Fruit fly (Drosophila melanogaster) whole organism, embryonic: ENCODE results near the gene Rab3GAP1.

Experiments
- Ada2b ChIP-seq: fragments of 200-800 bp; sonication (Bioruptor generic); IDR thresholded peaks from 2 replicates; pipeline ENCODE4 v1.3.6; 2022; ENCODE audit warnings: missing biosample characterization, missing genetic modification characterization
- BtbVII ChIP-seq: fragments of 200-800 bp; sonication (Bioruptor generic); optimal IDR thresholded peaks from 3 replicates; lab custom pipeline; 2017; ENCODE audit warnings: missing biosample characterization, mild to moderate bottlenecking, missing genetic modification characterization
- CG10274 ChIP-seq: fragments of 200-800 bp; sonication (Bioruptor generic); optimal IDR thresholded peaks from 3 replicates; lab custom pipeline; 2017; ENCODE audit warnings: missing biosample characterization, mild to moderate bottlenecking, missing genetic modification characterization
- CG10366 ChIP-seq: fragments of 200-800 bp; sonication (Bioruptor generic); IDR thresholded peaks from 2 replicates; pipeline ENCODE4 v1.3.6; 2022; ENCODE audit warnings: missing biosample characterization, missing genetic modification characterization
- CG10959 ChIP-seq: fragments of 200-800 bp; sonication (Bioruptor generic); IDR thresholded peaks from 2 replicates; pipeline ENCODE4 v1.3.6; 2022; ENCODE audit warnings: missing biosample characterization, missing genetic modification characterization
- CG12391 ChIP-seq: fragments of 200-800 bp; sonication (Bioruptor generic); optimal IDR thresholded peaks from 3 replicates; lab custom pipeline; 2018; ENCODE audit warnings: missing biosample characterization, mild to moderate bottlenecking, missing genetic modification characterization, moderate library complexity
- CG13424 ChIP-seq: fragments of 200-800 bp; sonication (Bioruptor generic); optimal IDR thresholded peaks from 2 replicates; lab custom pipeline; 2019; ENCODE audit warnings: missing biosample characterization, mild to moderate bottlenecking, missing genetic modification characterization, moderate library complexity
- CG14050 ChIP-seq: fragments of 200-800 bp; sonication (Bioruptor generic); IDR thresholded peaks from 3 replicates; pipeline ENCODE4 v1.3.6; 2022; ENCODE audit warnings: missing biosample characterization, missing genetic modification characterization
- CG15011 ChIP-seq: fragments of 200-800 bp; sonication (Bioruptor generic); optimal IDR thresholded peaks from 3 replicates; lab custom pipeline; 2018; ENCODE audit warnings: missing biosample characterization, mild to moderate bottlenecking, missing genetic modification characterization
- CG15514 ChIP-seq: fragments of 200-800 bp; sonication (Bioruptor generic); optimal IDR thresholded peaks from 3 replicates; lab custom pipeline; 2017; ENCODE audit warnings: missing biosample characterization, missing genetic modification characterization, mild to moderate bottlenecking, moderate library complexity, missing genetic modification reagents
- CG15696 ChIP-seq: fragments of 200-800 bp; sonication (Bioruptor generic); optimal IDR thresholded peaks from 2 replicates; lab custom pipeline; 2019; ENCODE audit warnings: missing biosample characterization, mild to moderate bottlenecking, missing genetic modification characterization, moderate library complexity
- CG18011 ChIP-seq: fragments of 200-800 bp; sonication (Bioruptor generic); optimal IDR thresholded peaks from 2 replicates; lab custom pipeline; 2017; ENCODE audit warnings: missing biosample characterization, missing genetic modification characterization, mild to moderate bottlenecking, moderate library complexity, missing genotype
- CG2129 ChIP-seq: fragments of 200-800 bp; sonication (Bioruptor generic); IDR thresholded peaks from 2 replicates; pipeline ENCODE4 v1.3.6; 2022; ENCODE audit warnings: missing biosample characterization, missing genetic modification characterization; ENCODE audit not compliant: partially characterized antibody
- CG43689 ChIP-seq: fragments of 200-800 bp; sonication (Bioruptor generic); IDR thresholded peaks from 2 replicates; pipeline ENCODE4 v1.3.6; 2022; ENCODE audit warnings: missing biosample characterization, missing genetic modification characterization
- CG4424 ChIP-seq: fragments of 200-800 bp; sonication (Bioruptor generic); optimal IDR thresholded peaks from 3 replicates; lab custom pipeline; 2016; ENCODE audit warnings: missing biosample characterization, missing genetic modification characterization
- CG6683 ChIP-seq: fragments of 200-800 bp; sonication (Bioruptor generic); optimal IDR thresholded peaks from 2 replicates; lab custom pipeline; 2017; ENCODE audit warnings: missing biosample characterization, mild to moderate bottlenecking, missing genetic modification characterization, missing genetic modification reagents
- CG7745 ChIP-seq: fragments of 200-800 bp; sonication (Bioruptor generic); optimal IDR thresholded peaks from 2 replicates; lab custom pipeline; 2018; ENCODE audit warnings: missing biosample characterization, mild to moderate bottlenecking, missing genetic modification characterization, moderate library complexity
- CG7839 ChIP-seq: fragments of 200-800 bp; sonication (Bioruptor generic); optimal IDR thresholded peaks from 3 replicates; lab custom pipeline; 2018; ENCODE audit warnings: missing biosample characterization, mild to moderate bottlenecking, missing genetic modification characterization, moderate library complexity
- Dad ChIP-seq: fragments of 200-800 bp; sonication (Bioruptor generic); optimal IDR thresholded peaks from 3 replicates; lab custom pipeline; 2016; ENCODE audit warnings: missing biosample characterization, missing genetic modification characterization
- Doc3 ChIP-seq: fragments of 200-800 bp; sonication (Bioruptor generic); IDR thresholded peaks from 3 replicates; pipeline ENCODE4 v1.3.6; 2022; ENCODE audit warnings: missing biosample characterization, missing genetic modification characterization; ENCODE audit not compliant: partially characterized antibody
- Dp ChIP-seq: fragments of 200-800 bp; sonication (Bioruptor generic); optimal IDR thresholded peaks from 2 replicates; lab custom pipeline; 2018; ENCODE audit warnings: missing biosample characterization, mild to moderate bottlenecking, missing genetic modification characterization, moderate library complexity
- Fer1 ChIP-seq: fragments of 200-800 bp; sonication (Bioruptor generic); optimal IDR thresholded peaks from 2 replicates; lab custom pipeline; 2017; ENCODE audit warnings: missing biosample characterization, mild to moderate bottlenecking, missing genetic modification characterization
- Hey ChIP-seq: fragments of 200-800 bp; sonication (Bioruptor generic); optimal IDR thresholded peaks from 3 replicates; lab custom pipeline; 2018; ENCODE audit warnings: missing biosample characterization, mild to moderate bottlenecking, missing genetic modification characterization
- Hr51 ChIP-seq, 2 experiments: fragments of 200-800 bp; sonication (Bioruptor generic); optimal IDR thresholded peaks; 2 replicates in 1 of 2; 3 replicates in 1 of 2; lab custom pipeline; 2016 to 2018; ENCODE audit warnings: missing biosample characterization in 2 of 2, missing genetic modification characterization in 2 of 2, mild to moderate bottlenecking in 1 of 2, moderate library complexity in 1 of 2
- Meics ChIP-seq: fragments of 200-800 bp; sonication (Bioruptor generic); optimal IDR thresholded peaks from 2 replicates; lab custom pipeline; 2017; ENCODE audit warnings: missing biosample characterization, mild to moderate bottlenecking, missing genetic modification characterization
- Nf-YC ChIP-seq: fragments of 200-800 bp; optimal IDR thresholded peaks from 3 replicates; lab custom pipeline; 2019; ENCODE audit warnings: missing biosample characterization, mild to moderate bottlenecking, missing genetic modification characterization, moderate library complexity
- NfI ChIP-seq: fragments of 200-800 bp; sonication (Bioruptor generic); optimal IDR thresholded peaks from 3 replicates; lab custom pipeline; 2018; ENCODE audit warnings: missing biosample characterization, mild to moderate bottlenecking, missing genetic modification characterization, moderate library complexity
- Oli ChIP-seq: fragments of 200-800 bp; sonication (Bioruptor generic); optimal IDR thresholded peaks from 2 replicates; lab custom pipeline; 2018; ENCODE audit warnings: missing biosample characterization, mild to moderate bottlenecking, missing genetic modification characterization, moderate library complexity
- PHDP ChIP-seq: fragments of 200-800 bp; sonication (Bioruptor generic); optimal IDR thresholded peaks from 3 replicates; lab custom pipeline; 2018; ENCODE audit warnings: missing biosample characterization, mild to moderate bottlenecking, missing genetic modification characterization, moderate library complexity
- Sry-β ChIP-seq: fragments of 200-800 bp; sonication (Bioruptor generic); optimal IDR thresholded peaks from 2 replicates; lab custom pipeline; 2018; ENCODE audit warnings: missing biosample characterization, mild to moderate bottlenecking, missing genetic modification characterization, moderate library complexity
- ci ChIP-seq: fragments of 200-800 bp; sonication (Bioruptor generic); IDR thresholded peaks from 3 replicates; pipeline ENCODE4 v1.3.6; 2022; ENCODE audit warnings: missing biosample characterization, missing genetic modification characterization
- cwo ChIP-seq: fragments of 200-800 bp; sonication (Bioruptor generic); optimal IDR thresholded peaks from 3 replicates; lab custom pipeline; 2017; ENCODE audit warnings: missing biosample characterization, missing genetic modification characterization, mild to moderate bottlenecking, moderate library complexity, missing genetic modification reagents
- dati ChIP-seq: fragments of 200-800 bp; sonication (Bioruptor generic); IDR thresholded peaks from 2 replicates; pipeline ENCODE4 v1.3.6; 2022; ENCODE audit warnings: missing biosample characterization, missing genetic modification characterization
- dmrt99B ChIP-seq: fragments of 200-800 bp; sonication (Bioruptor generic); optimal IDR thresholded peaks from 2 replicates; lab custom pipeline; 2018; ENCODE audit warnings: missing biosample characterization, mild to moderate bottlenecking, missing genetic modification characterization, moderate library complexity
- gem ChIP-seq: fragments of 200-800 bp; sonication (Bioruptor generic); optimal IDR thresholded peaks from 2 replicates; lab custom pipeline; 2019; ENCODE audit warnings: missing biosample characterization, mild to moderate bottlenecking, missing genetic modification characterization, moderate library complexity
- gfzf ChIP-seq: fragments of 200-800 bp; sonication (Bioruptor generic); optimal IDR thresholded peaks from 2 replicates; lab custom pipeline; 2016; ENCODE audit warnings: missing biosample characterization, mild to moderate bottlenecking, missing genetic modification characterization, moderate library complexity
- inv ChIP-seq: fragments of 200-800 bp; sonication (Bioruptor generic); IDR thresholded peaks from 2 replicates; pipeline ENCODE4 v1.3.6; 2022; ENCODE audit warnings: missing biosample characterization, missing genetic modification characterization; ENCODE audit not compliant: partially characterized antibody
- jumu ChIP-seq: fragments of 200-800 bp; sonication (Bioruptor generic); optimal IDR thresholded peaks from 3 replicates; lab custom pipeline; 2016; ENCODE audit warnings: missing biosample characterization, missing genetic modification characterization
- lmd ChIP-seq: fragments of 200-800 bp; sonication (Bioruptor generic); IDR thresholded peaks from 2 replicates; pipeline ENCODE4 v1.3.6; 2022; ENCODE audit warnings: missing biosample characterization, missing genetic modification characterization
- mam ChIP-seq: fragments of 200-800 bp; sonication (Bioruptor generic); optimal IDR thresholded peaks from 3 replicates; lab custom pipeline; 2016; ENCODE audit warnings: missing biosample characterization, missing genetic modification characterization
- pita ChIP-seq: fragments of 200-800 bp; sonication (Bioruptor generic); optimal IDR thresholded peaks from 2 replicates; lab custom pipeline; 2017; ENCODE audit warnings: missing biosample characterization, mild to moderate bottlenecking, missing genetic modification characterization
- ranshi ChIP-seq: fragments of 200-800 bp; sonication (Bioruptor generic); IDR thresholded peaks from 2 replicates; pipeline ENCODE4 v1.3.6; 2022; ENCODE audit warnings: missing biosample characterization, missing genetic modification characterization
- scrt ChIP-seq: fragments of 200-800 bp; sonication (Bioruptor generic); optimal IDR thresholded peaks from 2 replicates; lab custom pipeline; 2018; ENCODE audit warnings: missing biosample characterization, mild to moderate bottlenecking, missing genetic modification characterization, moderate library complexity
- sens ChIP-seq: fragments of 200-800 bp; sonication (Bioruptor generic); peaks from one replicate; lab custom pipeline; 2016; ENCODE audit warnings: missing biosample characterization, missing genetic modification characterization
- sim ChIP-seq: fragments of 200-800 bp; sonication (Bioruptor generic); IDR thresholded peaks from 2 replicates; pipeline ENCODE4 v1.3.6; 2022; ENCODE audit warnings: missing biosample characterization, missing genetic modification characterization
- slbo ChIP-seq: fragments of 200-800 bp; sonication (Bioruptor generic); IDR thresholded peaks from 2 replicates; pipeline ENCODE4 v1.3.6; 2022; ENCODE audit warnings: missing biosample characterization, missing genetic modification characterization
- stwl ChIP-seq: fragments of 200-800 bp; sonication (Bioruptor generic); optimal IDR thresholded peaks from 3 replicates; lab custom pipeline; 2018; ENCODE audit warnings: missing biosample characterization, mild to moderate bottlenecking, missing genetic modification characterization, moderate library complexity
- sug ChIP-seq: fragments of 200-800 bp; optimal IDR thresholded peaks from 2 replicates; lab custom pipeline; 2019; ENCODE audit warnings: missing biosample characterization, mild to moderate bottlenecking, missing genetic modification characterization, moderate library complexity
- tap ChIP-seq: fragments of 200-800 bp; optimal IDR thresholded peaks from 3 replicates; lab custom pipeline; 2019; ENCODE audit warnings: missing biosample characterization, mild to moderate bottlenecking, missing genetic modification characterization, moderate library complexity
- usp ChIP-seq: fragments of >200 bp; optimal IDR thresholded peaks from 2 replicates; lab custom pipeline; 2017; ENCODE audit warnings: missing biosample characterization, missing genetic modification characterization

Rab3GAP1 gene

DNA sequence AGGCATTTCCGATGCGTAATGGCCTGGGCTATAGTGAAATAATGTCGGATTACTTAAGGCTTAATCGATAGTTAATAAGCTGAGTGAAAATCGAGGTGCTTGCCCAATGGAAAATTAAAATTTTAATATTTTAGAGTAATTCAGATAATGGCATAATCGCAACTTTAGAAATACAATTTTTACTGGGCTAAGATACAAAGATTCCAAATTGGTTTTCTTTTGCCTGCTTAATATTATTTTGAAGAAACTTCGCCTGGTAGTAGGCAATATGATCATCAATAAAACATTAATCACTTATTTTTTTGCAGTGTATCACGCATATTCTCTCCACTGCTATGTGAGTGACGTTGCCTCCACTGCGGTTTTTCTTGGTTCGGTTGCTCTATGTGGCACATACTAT lies 8.2 kb upstream of the Rab3GAP1 start (continued):
- TF ChIP-seq gem (tag; lab: Kevin White, UChicago) (peak; percentile 72), CG14050 (no peak), scrt (GFP tag; lab: Kevin White, UChicago) (peak; percentile 10), jumu (GFP tag; lab: Kevin White, UChicago) (no peak), CG6683 (GFP tag; lab: Kevin White, UChicago) (peak; percentile 3), CG15696 (tag; lab: Kevin White, UChicago) (no peak), CG15514 (GFP tag; lab: Kevin White, UChicago) (peak; percentile 39), Dad (no peak), Sry-β (no peak), Meics (GFP tag; lab: Kevin White, UChicago) (peak; percentile 73), CG7745 (tag; lab: Kevin White, UChicago) (no peak), dati (no peak), Doc3 (GFP tag; lab: Robert Waterston, UW) (no peak), inv (no peak), CG12391 (tag; lab: Kevin White, UChicago) (peak; percentile 49), CG13424 (tag; lab: Kevin White, UChicago) (peak; percentile 26), CG7839 (tag; lab: Kevin White, UChicago) (peak; percentile 65), Nf-YC (tag; lab: Kevin White, UChicago) (peak; percentile 20), mam (GFP tag; lab: Kevin White, UChicago) (no peak), CG18011 (GFP tag; lab: Kevin White, UChicago) (peak; percentile 5), CG15011 (GFP tag; lab: Kevin White, UChicago) (peak; percentile 54), dmrt99B (peak; percentile 64), cwo (peak; percentile 64), gfzf (GFP tag; lab: Kevin White, UChicago) (no peak), sens (GFP tag; lab: Kevin White, UChicago) (peak; percentile 65), slbo (GFP tag; lab: Robert Waterston, UW) (0 out of 2 replicates have a peak, but pooled peaks have one; percentile 18), CG10366 (no peak), sim (GFP tag; lab: Robert Waterston, UW) (no peak), sug (tag; lab: Kevin White, UChicago) (peak; percentile 17), ranshi (GFP tag; lab: Robert Waterston, UW) (no peak), stwl (tag; lab: Kevin White, UChicago) (no peak), Hr51 (GFP tag; optimal IDR thresholded peaks at IDR 0.05; lab: Kevin White, UChicago) (peak in 1 of 2 experiments; percentile 50), CG2129 (GFP tag; lab: Robert Waterston, UW) (no peak), BtbVII (GFP tag; lab: Kevin White, UChicago) (peak; percentile 75), pita (GFP tag; lab: Kevin White, UChicago) (no peak), Oli (peak; percentile 31), usp (no peak), tap (tag; lab: Kevin White, UChicago) (peak; percentile 12), lmd (GFP tag; lab: Robert Waterston, UW) (peak; percentile 25; the same call in 1 of the 2 replicates), Fer1 (GFP tag; lab: Kevin White, UChicago) (peak; percentile 59), NfI (GFP tag; lab: Kevin White, UChicago) (no peak), CG4424 (GFP tag; lab: Kevin White, UChicago) (peak; percentile 46), CG43689 (GFP tag; lab: Robert Waterston, UW) (0 out of 2 replicates have a peak, but pooled peaks have one; percentile 12), PHDP (tag; lab: Kevin White, UChicago) (peak; percentile 31), Hey (tag; lab: Kevin White, UChicago) (no peak), CG10274 (GFP tag; lab: Kevin White, UChicago) (no peak), CG10959 (GFP tag; lab: Robert Waterston, UW) (no peak), Dp (GFP tag; lab: Kevin White, UChicago) (no peak), ci (GFP tag; lab: Robert Waterston, UW) (0 out of 3 replicates have a peak, but pooled peaks have one; percentile 28), Ada2b (GFP tag; lab: Robert Waterston, UW) (peak; percentile 22; the same call in 1 of the 2 replicates)
